Fruit fly (Drosophila melanogaster) whole organism, embryonic: ENCODE measurements around the gene kri.
A peak's percentile ranks its signal among the peaks of the same experiment; 100 is the strongest.

ENCODE experiments used
- ATbp ChIP-seq: fragments of 200-800 bp; sonication (Bioruptor generic); optimal IDR thresholded peaks from 2 replicates; lab custom pipeline; 2017; ENCODE audit warnings: missing biosample characterization, mild to moderate bottlenecking, missing genetic modification characterization, missing genetic modification reagents
- B-H2 ChIP-seq: fragments of 200-800 bp; sonication (Bioruptor generic); optimal IDR thresholded peaks from 2 replicates; lab custom pipeline; 2018; ENCODE audit warnings: missing biosample characterization, mild to moderate bottlenecking, missing genetic modification characterization
- CG10979 ChIP-seq: fragments of 200-800 bp; sonication (Bioruptor generic); optimal IDR thresholded peaks from 2 replicates; lab custom pipeline; 2018; ENCODE audit warnings: missing biosample characterization, mild to moderate bottlenecking, missing genetic modification characterization, moderate library complexity
- CG12155 ChIP-seq: fragments of 200-800 bp; sonication (Bioruptor generic); optimal IDR thresholded peaks from 3 replicates; lab custom pipeline; 2016; ENCODE audit warnings: missing biosample characterization, missing genetic modification characterization
- CG14860 ChIP-seq: fragments of 200-800 bp; sonication (Bioruptor generic); IDR thresholded peaks from 3 replicates; pipeline ENCODE4 v1.3.6; 2022; ENCODE audit warnings: missing biosample characterization, missing genetic modification characterization; ENCODE audit not compliant: partially characterized antibody
- CG15073 ChIP-seq: fragments of 200-800 bp; sonication (Bioruptor generic); optimal IDR thresholded peaks from 2 replicates; lab custom pipeline; 2016; ENCODE audit warnings: missing biosample characterization, missing genetic modification characterization
- CG1529 ChIP-seq: fragments of 200-800 bp; sonication (Bioruptor generic); optimal IDR thresholded peaks from 3 replicates; lab custom pipeline; 2018; ENCODE audit warnings: missing biosample characterization, missing genetic modification characterization
- CG18599 ChIP-seq: fragments of 200-800 bp; sonication (Bioruptor generic); optimal IDR thresholded peaks from 3 replicates; lab custom pipeline; 2017; ENCODE audit warnings: missing biosample characterization, missing genetic modification characterization, mild to moderate bottlenecking, moderate library complexity, missing genetic modification reagents
- CG31441 ChIP-seq: fragments of 200-800 bp; sonication (Bioruptor generic); IDR thresholded peaks from 2 replicates; pipeline ENCODE4 v1.3.6; 2022; ENCODE audit warnings: missing biosample characterization, missing genetic modification characterization
- CG3281 ChIP-seq: fragments of 200-800 bp; sonication (Bioruptor generic); optimal IDR thresholded peaks from 3 replicates; lab custom pipeline; 2017; ENCODE audit warnings: missing biosample characterization, mild to moderate bottlenecking, missing genetic modification characterization
- CG4282 ChIP-seq: fragments of 200-800 bp; sonication (Bioruptor generic); optimal IDR thresholded peaks from 2 replicates; lab custom pipeline; 2016; ENCODE audit warnings: missing biosample characterization, missing genetic modification characterization
- CG4617 ChIP-seq: fragments of 200-800 bp; sonication (Bioruptor generic); optimal IDR thresholded peaks from 3 replicates; lab custom pipeline; 2016; ENCODE audit warnings: missing biosample characterization, missing genetic modification characterization, borderline replicate concordance
- CG4730 ChIP-seq: fragments of 200-800 bp; sonication (Bioruptor generic); IDR thresholded peaks from 2 replicates; pipeline ENCODE4 v1.3.6; 2022; ENCODE audit warnings: missing biosample characterization, missing genetic modification characterization
- CG4820 ChIP-seq: fragments of 200-800 bp; sonication (Bioruptor generic); optimal IDR thresholded peaks from 3 replicates; lab custom pipeline; 2016; ENCODE audit warnings: missing biosample characterization, missing genetic modification characterization
- CG4854 ChIP-seq: fragments of 200-800 bp; sonication (Bioruptor generic); optimal IDR thresholded peaks from 2 replicates; lab custom pipeline; 2016; ENCODE audit warnings: missing biosample characterization, missing genetic modification characterization, inconsistent platforms
- CG5245 ChIP-seq: fragments of 200-800 bp; sonication (Bioruptor generic); optimal IDR thresholded peaks from 3 replicates; lab custom pipeline; 2016; ENCODE audit warnings: missing biosample characterization, missing genetic modification characterization
- CG6654 ChIP-seq: fragments of 200-800 bp; sonication (Bioruptor generic); optimal IDR thresholded peaks from 2 replicates; lab custom pipeline; 2017; ENCODE audit warnings: missing biosample characterization, mild to moderate bottlenecking, missing genetic modification characterization
- CG8388 ChIP-seq: fragments of 200-800 bp; sonication (Bioruptor generic); optimal IDR thresholded peaks from 2 replicates; lab custom pipeline; 2019; ENCODE audit warnings: missing biosample characterization, mild to moderate bottlenecking, missing genetic modification characterization, moderate library complexity
- CG9817 ChIP-seq: fragments of 200-800 bp; sonication (Bioruptor generic); optimal IDR thresholded peaks from 2 replicates; lab custom pipeline; 2018; ENCODE audit warnings: missing biosample characterization, mild to moderate bottlenecking, missing genetic modification characterization, moderate library complexity
- Doc2 ChIP-seq: fragments of 200-800 bp; sonication (Bioruptor generic); IDR thresholded peaks from 2 replicates; pipeline ENCODE4 v1.3.6; 2022; ENCODE audit warnings: missing biosample characterization, missing genetic modification characterization
- Dref ChIP-seq: fragments of 200-800 bp; sonication (Bioruptor generic); IDR thresholded peaks from 2 replicates; pipeline ENCODE4 v1.3.6; 2022; ENCODE audit warnings: missing biosample characterization, missing genetic modification characterization
- Eip74EF ChIP-seq, 2 experiments: fragments of 200-800 bp in 1 of 2; fragments of >200 bp in 1 of 2; sonication (Bioruptor generic) in 1 of 2; optimal IDR thresholded peaks; 2 replicates each; lab custom pipeline; 2017 to 2019; ENCODE audit warnings: missing biosample characterization in 2 of 2, missing genetic modification characterization in 2 of 2, mild to moderate bottlenecking in 1 of 2, moderate library complexity in 1 of 2
- Hmr ChIP-seq: fragments of 200-800 bp; sonication (Bioruptor generic); optimal IDR thresholded peaks from 3 replicates; lab custom pipeline; 2017; ENCODE audit warnings: mild to moderate bottlenecking, missing biosample characterization, missing genetic modification reagents, missing genetic modification characterization
- Mrtf ChIP-seq: fragments of 200-800 bp; sonication (Bioruptor generic); IDR thresholded peaks from 3 replicates; pipeline ENCODE4 v1.3.6; 2022; ENCODE audit warnings: missing biosample characterization, missing genetic modification characterization
- PHDP ChIP-seq: fragments of 200-800 bp; sonication (Bioruptor generic); optimal IDR thresholded peaks from 3 replicates; lab custom pipeline; 2018; ENCODE audit warnings: missing biosample characterization, mild to moderate bottlenecking, missing genetic modification characterization, moderate library complexity
- Side ChIP-seq: fragments of 200-800 bp; sonication (Bioruptor generic); optimal IDR thresholded peaks from 2 replicates; lab custom pipeline; 2016; ENCODE audit warnings: missing biosample characterization, missing genetic modification characterization
- Six4 ChIP-seq: fragments of 200-800 bp; sonication (Bioruptor generic); optimal IDR thresholded peaks from 2 replicates; lab custom pipeline; 2016; ENCODE audit warnings: missing biosample characterization, missing genetic modification characterization
- amos ChIP-seq: fragments of 200-800 bp; sonication (Bioruptor generic); IDR thresholded peaks from 2 replicates; pipeline ENCODE4 v1.3.6; 2022; ENCODE audit warnings: missing biosample characterization, missing genetic modification characterization; ENCODE audit not compliant: partially characterized antibody
- bowl ChIP-seq: fragments of 200-800 bp; sonication (Bioruptor generic); IDR thresholded peaks from 2 replicates; pipeline ENCODE4 v1.3.6; 2022; ENCODE audit warnings: missing biosample characterization, missing genetic modification characterization
- cwo ChIP-seq: fragments of 200-800 bp; sonication (Bioruptor generic); optimal IDR thresholded peaks from 3 replicates; lab custom pipeline; 2017; ENCODE audit warnings: missing biosample characterization, missing genetic modification characterization, mild to moderate bottlenecking, moderate library complexity, missing genetic modification reagents
- dan ChIP-seq: fragments of 200-800 bp; sonication (Bioruptor generic); IDR thresholded peaks from 2 replicates; pipeline ENCODE4 v1.3.6; 2022; ENCODE audit warnings: missing biosample characterization, missing genetic modification characterization
- emc ChIP-seq: fragments of 200-800 bp; sonication (Bioruptor generic); optimal IDR thresholded peaks from 2 replicates; lab custom pipeline; 2016; ENCODE audit warnings: missing biosample characterization, missing genetic modification characterization
- exex ChIP-seq: fragments of 200-800 bp; sonication (Bioruptor generic); optimal IDR thresholded peaks from 4 replicates; lab custom pipeline; 2018; ENCODE audit warnings: missing biosample characterization, mild to moderate bottlenecking, missing genetic modification characterization, moderate library complexity
- ftz-f1 ChIP-seq: fragments of 200-800 bp; sonication (Bioruptor generic); optimal IDR thresholded peaks from 2 replicates; lab custom pipeline; 2016; ENCODE audit warnings: missing biosample characterization, missing genetic modification characterization
- gcm ChIP-seq: fragments of 200-800 bp; sonication (Bioruptor generic); optimal IDR thresholded peaks from 2 replicates; lab custom pipeline; 2019; ENCODE audit warnings: missing biosample characterization, mild to moderate bottlenecking, missing genetic modification characterization, moderate library complexity
- kni ChIP-seq: fragments of 200-800 bp; sonication (Bioruptor generic); optimal IDR thresholded peaks from 3 replicates; lab custom pipeline; 2017; ENCODE audit warnings: mild to moderate bottlenecking, missing biosample characterization, missing genetic modification reagents, missing genetic modification characterization
- nerfin-1 ChIP-seq: fragments of 200-800 bp; sonication (Bioruptor generic); optimal IDR thresholded peaks from 3 replicates; lab custom pipeline; 2019; ENCODE audit warnings: missing biosample characterization, mild to moderate bottlenecking, missing genetic modification characterization, moderate library complexity
- nerfin-2 ChIP-seq: fragments of 200-800 bp; sonication (Bioruptor generic); IDR thresholded peaks from 2 replicates; pipeline ENCODE4 v1.3.6; 2022; ENCODE audit warnings: missing biosample characterization, missing genetic modification characterization; ENCODE audit not compliant: partially characterized antibody
- nom ChIP-seq: fragments of 200-800 bp; sonication (Bioruptor generic); optimal IDR thresholded peaks from 2 replicates; lab custom pipeline; 2017; ENCODE audit warnings: missing biosample characterization, missing genetic modification characterization, mild to moderate bottlenecking, moderate library complexity, missing genetic modification reagents
- org-1 ChIP-seq: fragments of 200-800 bp; sonication (Bioruptor generic); optimal IDR thresholded peaks from 2 replicates; lab custom pipeline; 2017; ENCODE audit warnings: missing biosample characterization, missing genetic modification characterization
- schlank ChIP-seq: fragments of 200-800 bp; sonication (Bioruptor generic); optimal IDR thresholded peaks from 2 replicates; lab custom pipeline; 2018; ENCODE audit warnings: missing biosample characterization, mild to moderate bottlenecking, missing genetic modification characterization
- sens ChIP-seq: fragments of 200-800 bp; sonication (Bioruptor generic); peaks from one replicate; lab custom pipeline; 2016; ENCODE audit warnings: missing biosample characterization, missing genetic modification characterization
- so ChIP-seq: fragments of 200-800 bp; sonication (Bioruptor generic); IDR thresholded peaks from 3 replicates; pipeline ENCODE4 v1.3.6; 2022; ENCODE audit warnings: missing biosample characterization, missing genetic modification characterization
- sob ChIP-seq: fragments of 200-800 bp; sonication (Bioruptor generic); IDR thresholded peaks from 2 replicates; pipeline ENCODE4 v1.3.6; 2022; ENCODE audit warnings: missing biosample characterization, missing genetic modification characterization
- stc ChIP-seq: fragments of 200-800 bp; sonication (Bioruptor generic); IDR thresholded peaks from 2 replicates; pipeline ENCODE4 v1.3.6; 2022; ENCODE audit warnings: missing biosample characterization, missing genetic modification characterization
- sug ChIP-seq: fragments of 200-800 bp; optimal IDR thresholded peaks from 2 replicates; lab custom pipeline; 2019; ENCODE audit warnings: missing biosample characterization, mild to moderate bottlenecking, missing genetic modification characterization, moderate library complexity
- tx ChIP-seq: fragments of 200-800 bp; sonication (Bioruptor generic); optimal IDR thresholded peaks from 2 replicates; lab custom pipeline; 2016; ENCODE audit warnings: missing biosample characterization, missing genetic modification characterization
- vvl ChIP-seq: fragments of 200-800 bp; sonication (Bioruptor generic); IDR thresholded peaks from 2 replicates; pipeline ENCODE4 v1.3.6; 2022; ENCODE audit warnings: missing biosample characterization, missing genetic modification characterization

kri gene

dm6 chr3L:5807370-5808100 is 3.2 kb upstream of the kri start (continued):
- peak; percentile 70 for TF ChIP-seq exex (tag; lab: Kevin White, UChicago)
- TF ChIP-seq CG31441 (GFP tag; lab: Robert Waterston, UW): no peak
- TF ChIP-seq cwo (GFP tag; lab: Kevin White, UChicago): peak; percentile 34
- peak; percentile 30; the same call in 1 of the 2 replicates for TF ChIP-seq stc (GFP tag; lab: Robert Waterston, UW)
- no peak for TF ChIP-seq nerfin-2 (GFP tag; lab: Robert Waterston, UW)
- peak; percentile 42 for TF ChIP-seq nom (GFP tag; lab: Kevin White, UChicago)
- TF ChIP-seq nerfin-1 (tag; lab: Kevin White, UChicago): no peak
- TF ChIP-seq ATbp: peak; percentile 25
- TF ChIP-seq kni: peak; percentile 1

- TF ChIP-seq PHDP: peak; percentile 32
- TF ChIP-seq B-H2 (GFP tag; lab: Kevin White, UChicago): no peak
- TF ChIP-seq emc (GFP tag; lab: Kevin White, UChicago): no peak
- TF ChIP-seq Doc2 (GFP tag; lab: Robert Waterston, UW): no peak
- no peak for TF ChIP-seq CG12155 (GFP tag; lab: Kevin White, UChicago)
- TF ChIP-seq so (GFP tag; lab: Robert Waterston, UW): no peak
- no peak for TF ChIP-seq CG5245
- no peak for TF ChIP-seq CG4854 (GFP tag; lab: Kevin White, UChicago)
- TF ChIP-seq dan (GFP tag; lab: Robert Waterston, UW): no peak
- TF ChIP-seq CG4820 (GFP tag; lab: Kevin White, UChicago): no peak
- TF ChIP-seq amos: no peak
- no peak for TF ChIP-seq CG14860 (GFP tag; lab: Robert Waterston, UW)
- no peak for TF ChIP-seq CG1529 (GFP tag; lab: Kevin White, UChicago)
- TF ChIP-seq CG18599: peak; percentile 45
- TF ChIP-seq sug (tag; lab: Kevin White, UChicago): no peak
- no peak for TF ChIP-seq org-1
- peak in 1 of 2 experiments; percentile 1 for TF ChIP-seq Eip74EF (GFP tag; optimal IDR thresholded peaks at IDR 0.05; lab: Kevin White, UChicago)
- TF ChIP-seq sens (GFP tag; lab: Kevin White, UChicago): peak; percentile 62
- no peak for TF ChIP-seq CG4282 (GFP tag; lab: Kevin White, UChicago)
- TF ChIP-seq CG9817 (tag; lab: Kevin White, UChicago): peak; percentile 39
- no peak for TF ChIP-seq ftz-f1
- TF ChIP-seq CG3281 (GFP tag; lab: Kevin White, UChicago): peak; percentile 44
- TF ChIP-seq tx: no peak
- no peak for TF ChIP-seq kni
- peak; percentile 1 for TF ChIP-seq CG10979 (tag; lab: Kevin White, UChicago)
- TF ChIP-seq CG6654: peak; percentile 1
- no peak for TF ChIP-seq Dref (GFP tag; lab: Robert Waterston, UW)
- no peak for TF ChIP-seq CG8388 (GFP tag; lab: Kevin White, UChicago)
- no peak for TF ChIP-seq CG15073 (GFP tag; lab: Kevin White, UChicago)
- peak; percentile 21; the same call in 1 of the 2 replicates for TF ChIP-seq sob (GFP tag; lab: Robert Waterston, UW)
- TF ChIP-seq CG4730 (GFP tag; lab: Robert Waterston, UW): no peak
- TF ChIP-seq CG4617: no peak
- TF ChIP-seq gcm (GFP tag; lab: Kevin White, UChicago): no peak
- TF ChIP-seq schlank (tag; lab: Kevin White, UChicago): no peak
- no peak for TF ChIP-seq vvl (GFP tag; lab: Robert Waterston, UW)
- no peak for TF ChIP-seq bowl (GFP tag; lab: Robert Waterston, UW)
- TF ChIP-seq Mrtf (GFP tag; lab: Robert Waterston, UW): no peak
- peak; percentile 57 for TF ChIP-seq Hmr (GFP tag; lab: Kevin White, UChicago)
- no peak for TF ChIP-seq Six4 (GFP tag; lab: Kevin White, UChicago)
- TF ChIP-seq Side (GFP tag; lab: Kevin White, UChicago): peak; percentile 10
These were observed 2.7 kb upstream of the kri start for dm6 chr3L:5808101-5808433.
